Worm (Caenorhabditis elegans): ENCODE data around the gene srt-11.

The srt-11 gene

DNA sequence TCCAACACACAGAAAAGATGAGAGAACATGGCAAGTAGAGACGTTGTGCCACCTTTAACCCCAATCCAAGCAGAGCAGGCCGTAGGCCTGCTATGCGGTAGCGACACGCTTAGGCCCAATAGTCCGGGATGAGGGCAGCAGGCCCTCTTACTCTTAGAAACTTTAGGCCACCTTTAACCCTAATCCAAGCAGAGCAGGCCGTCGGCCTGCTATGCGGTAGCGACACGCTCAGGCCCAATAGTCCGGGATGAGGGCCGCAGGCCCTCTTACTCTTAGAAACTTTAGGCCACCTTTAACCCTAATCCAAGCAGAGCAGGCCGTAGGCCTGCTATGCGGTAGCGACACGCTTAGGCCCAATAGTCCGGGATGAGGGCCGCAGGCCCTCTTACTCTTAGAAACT is 40.1 kb upstream of the srt-11 start:
- TF ChIP-seq aptf-3 (GFP tag; IDR thresholded peaks at IDR 0.05), result 0 out of 2 replicates have a peak, but pooled peaks have one; percentile 66

ce11 chrII:14768804-14769203 is 37.0 kb upstream of the srt-11 start:
- TF ChIP-seq aptf-2 (GFP tag; conservative IDR thresholded peaks at IDR 0.05) (no peak), fkh-3 (tag; optimal IDR thresholded peaks at IDR 0.05) (no peak), hmg-20 (GFP tag; IDR thresholded peaks at IDR 0.05) (no peak)

DNA sequence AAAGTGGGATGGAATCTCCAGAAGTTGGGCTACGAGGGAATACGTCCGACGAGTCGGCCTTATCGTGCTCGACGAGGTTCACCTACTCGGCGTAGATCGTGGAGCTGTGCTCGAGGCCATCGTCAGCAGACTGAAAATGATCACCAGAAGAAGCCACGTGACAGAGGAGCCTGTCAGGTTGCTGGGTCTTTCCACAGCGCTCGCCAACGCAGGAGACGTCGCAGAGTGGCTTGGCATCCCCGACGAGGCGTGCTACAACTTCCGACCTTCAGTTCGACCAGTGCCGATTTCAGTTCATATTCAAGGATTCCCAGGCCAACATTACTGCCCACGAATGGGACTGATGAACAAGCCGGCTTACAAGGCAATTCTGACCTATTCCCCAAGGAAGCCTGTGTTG is 34.7 kb upstream of the srt-11 start:
- TF ChIP-seq atf-7 (tag; optimal IDR thresholded peaks at IDR 0.05) (no peak), bed-2 (GFP tag; IDR thresholded peaks at IDR 0.05) (no peak), zfh-2 (GFP tag; conservative IDR thresholded peaks at IDR 0.05) (peak; percentile 59; the same call in 1 of the 2 replicates), mes-4 (tag; optimal IDR thresholded peaks at IDR 0.05) (no peak), lir-1 (GFP tag; conservative IDR thresholded peaks at IDR 0.05) (no peak)

- TF ChIP-seq Y67H2A.10 (GFP tag; conservative IDR thresholded peaks at IDR 0.05), result no peak
- peak; percentile 73 for TF ChIP-seq zfh-2 (GFP tag; conservative IDR thresholded peaks at IDR 0.05)
Observed at ce11 chrII:14772113-14772512, 33.7 kb upstream of the srt-11 start.

DNA sequence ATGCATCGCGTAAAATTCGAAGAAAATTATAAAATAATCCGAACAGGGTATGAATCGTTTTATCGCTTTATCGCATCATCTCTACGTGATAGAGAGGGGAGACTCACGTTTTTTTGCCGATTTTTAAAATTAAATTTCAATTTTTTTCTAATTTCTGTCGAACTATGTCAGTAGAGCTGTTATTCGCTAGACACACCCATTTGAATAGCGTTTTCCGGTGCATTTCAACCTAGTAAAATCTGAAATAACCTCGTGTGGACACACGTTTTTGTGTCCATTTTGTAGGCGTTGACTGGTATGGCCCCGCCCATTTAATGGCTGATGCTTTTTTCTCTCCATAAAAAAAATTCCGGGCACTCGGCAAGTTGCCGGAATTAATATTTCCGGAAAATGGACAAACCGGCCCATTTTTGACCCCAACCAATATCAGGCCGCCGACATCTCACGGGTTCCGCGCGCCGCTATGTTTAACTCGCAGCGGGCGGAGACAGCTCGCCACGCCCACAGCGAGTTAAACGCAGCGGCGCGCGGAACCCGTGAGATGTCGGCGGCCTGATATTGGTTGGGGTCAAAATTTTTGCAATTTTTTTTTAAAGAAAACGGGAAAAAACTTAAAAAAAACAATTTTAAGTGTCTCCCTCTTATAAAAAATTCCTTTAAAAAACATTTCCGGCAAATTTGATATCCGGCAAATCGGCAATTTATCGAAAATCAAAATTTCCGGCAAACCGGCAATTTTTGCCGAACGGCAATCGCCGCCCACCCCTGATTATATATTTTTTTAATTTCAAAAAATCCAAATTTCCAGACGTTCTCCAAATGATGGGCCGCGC is 32.6 kb upstream of the srt-11 start, which contains the start of gene Y54E2A.7:
Gene Y54E2A.7 (minus strand): TSS at position 51 of the 833 bp plus-strand sequence.
- TF ChIP-seq ztf-6 (GFP tag; IDR thresholded peaks at IDR 0.05) (no peak), sptf-2 (GFP tag; optimal IDR thresholded peaks at IDR 0.05) (no peak), attf-6 (GFP tag; IDR thresholded peaks at IDR 0.05) (no peak), snpc-4 (GFP tag; optimal IDR thresholded peaks at IDR 0.05) (no peak), snpc-4 (tag; optimal IDR thresholded peaks at IDR 0.05) (peak in 2 of 4 experiments; percentile 85 to 88), mel-28 (tag; optimal IDR thresholded peaks at IDR 0.05; ENCODE audit: borderline replicate concordance) (no peak), rcor-1 (GFP tag; IDR thresholded peaks at IDR 0.05) (no peak)

ce11 chrII:14778092-14778491 is 27.7 kb upstream of the srt-11 start, which contains the start of gene Y54E2A.8:
TSS of gene Y54E2A.8 (plus strand) at chrII:14778345.
- TF ChIP-seq dpl-1 (GFP tag; optimal IDR thresholded peaks at IDR 0.05) (no peak), madf-8 (GFP tag; conservative IDR thresholded peaks at IDR 0.05) (peak; percentile 82), snpc-4 (GFP tag; optimal IDR thresholded peaks at IDR 0.05) (no peak), snpc-4 (tag; optimal IDR thresholded peaks at IDR 0.05) (peak in 3 of 4 experiments; percentile 21 to 23 (median 22)), F23B12.7 (tag; optimal IDR thresholded peaks at IDR 0.05; ENCODE audit: insufficient read depth) (no peak), zim-3 (tag; optimal IDR thresholded peaks at IDR 0.05) (no peak), dox-1 (GFP tag; IDR thresholded peaks at IDR 0.05) (0 out of 2 replicates have a peak, but pooled peaks have one; percentile 13), madf-6 (GFP tag; IDR thresholded peaks at IDR 0.05) (peak; percentile 92), mcd-1 (GFP tag; IDR thresholded peaks at IDR 0.05) (peak; percentile 41; the same call in 1 of the 2 replicates), D2030.7 (GFP tag; IDR thresholded peaks at IDR 0.05) (peak; percentile 38; the same call in 1 of the 2 replicates), xnd-1 (tag; optimal IDR thresholded peaks at IDR 0.05) (peak; percentile 90), F49E8.2 (tag; optimal IDR thresholded peaks at IDR 0.05; ENCODE audit: insufficient read depth) (peak; percentile 16), efl-1 (GFP tag; optimal IDR thresholded peaks at IDR 0.05) (peak; percentile 46), him-1 (tag; optimal IDR thresholded peaks at IDR 0.05) (peak; percentile 94), unc-130 (GFP tag; optimal IDR thresholded peaks at IDR 0.05) (peak; percentile 5), nhr-80 (tag; optimal IDR thresholded peaks at IDR 0.05) (no peak), F33H1.4 (GFP tag; IDR thresholded peaks at IDR 0.05) (peak; percentile 91), T26A5.8 (tag; optimal IDR thresholded peaks at IDR 0.05) (no peak), lsl-1 (GFP tag; optimal IDR thresholded peaks at IDR 0.05) (peak; percentile 93), lin-54 (GFP tag; optimal IDR thresholded peaks at IDR 0.05) (peak; percentile 40)

Data from whole organism, young adult.